Worm (Caenorhabditis elegans) whole organism, L4 larva: Measurements from ENCODE around the gene rei-1.
A peak's percentile ranks its signal among the peaks of the same experiment; 100 is the strongest.

Experiments used
- D1046.2 ChIP-seq: fragments of 200-800 bp; sonication (Bioruptor generic); IDR thresholded peaks from 2 replicates; pipeline ENCODE4 v1.3.6; 2022; ENCODE audit warnings: missing genetic modification characterization, missing compliant biosample characterization
- F26F4.8 ChIP-seq: fragments of 200-800 bp; sonication (Bioruptor generic); conservative IDR thresholded peaks from 2 replicates; pipeline ENCODE4 v1.3.6; 2022; ENCODE audit warnings: missing genetic modification characterization, missing compliant biosample characterization
- F49E8.2 ChIP-seq: sonication (generic microtip); optimal IDR thresholded peaks from 2 replicates; lab custom pipeline; 2016; ENCODE audit warnings: missing compliant biosample characterization, mild to moderate bottlenecking, missing genetic modification characterization, borderline replicate concordance
- R02D3.7 ChIP-seq: fragments of 150-350 bp; sonication (generic microtip); optimal IDR thresholded peaks from 3 replicates; lab custom pipeline; 2014; ENCODE audit warnings: missing biosample characterization, missing genetic modification characterization
- Y48G9A.11 ChIP-seq: fragments of 200-800 bp; sonication (Bioruptor generic); IDR thresholded peaks from 2 replicates; pipeline ENCODE4 v1.3.6; 2022; ENCODE audit warnings: missing genetic modification reagents, missing genetic modification characterization, missing compliant biosample characterization
- aly-2 ChIP-seq: sonication (generic microtip); optimal IDR thresholded peaks from 2 replicates; lab custom pipeline; 2018; ENCODE audit warnings: missing biosample characterization, missing genetic modification characterization
- ceh-20 ChIP-seq: fragments of 200-800 bp; sonication (Bioruptor generic); IDR thresholded peaks from 2 replicates; pipeline ENCODE4 v1.3.6; 2022; ENCODE audit warnings: missing genetic modification reagents, missing genetic modification characterization, missing compliant biosample characterization
- ceh-44 ChIP-seq: fragments of 200-800 bp; sonication (Bioruptor generic); IDR thresholded peaks from 2 replicates; pipeline ENCODE4 v1.3.6; 2022; ENCODE audit warnings: missing genetic modification reagents, missing genetic modification characterization, missing compliant biosample characterization
- cey-2 ChIP-seq: sonication (generic microtip); optimal IDR thresholded peaks from 3 replicates; lab custom pipeline; 2017; ENCODE audit warnings: missing genetic modification characterization, mild to moderate bottlenecking, missing compliant biosample characterization, antibody characterized with exemption, borderline replicate concordance; ENCODE audit not compliant: insufficient read depth
- daf-19 ChIP-seq: fragments of 200-800 bp; sonication (Bioruptor generic); conservative IDR thresholded peaks from 2 replicates; pipeline ENCODE4 v1.3.6; 2022; ENCODE audit warnings: missing genetic modification characterization, missing compliant biosample characterization
- daf-8 ChIP-seq: fragments of 200-800 bp; sonication (Bioruptor generic); IDR thresholded peaks from 2 replicates; pipeline ENCODE4 v1.3.6; 2022; ENCODE audit warnings: missing genetic modification characterization, missing compliant biosample characterization
- dmd-6 ChIP-seq: fragments of 200-800 bp; sonication (Bioruptor generic); IDR thresholded peaks from 2 replicates; pipeline ENCODE4 v1.3.6; 2022; ENCODE audit warnings: missing genetic modification reagents, missing genetic modification characterization, missing compliant biosample characterization
- dmd-8 ChIP-seq: fragments of 200-800 bp; sonication (Bioruptor generic); IDR thresholded peaks from 2 replicates; pipeline ENCODE4 v1.3.6; 2022; ENCODE audit warnings: missing genetic modification characterization, missing compliant biosample characterization
- dpl-1 ChIP-seq: fragments of 150-350 bp; optimal IDR thresholded peaks from 2 replicates; lab custom pipeline; 2014; ENCODE audit warnings: missing biosample characterization, missing genetic modification reagents, missing genetic modification characterization
- egl-27 ChIP-seq: sonication (generic microtip); optimal IDR thresholded peaks from 3 replicates; lab custom pipeline; 2017; ENCODE audit warnings: missing biosample characterization, missing genetic modification reagents, missing genetic modification characterization
- egl-43 ChIP-seq: fragments of 200-800 bp; sonication (Bioruptor generic); IDR thresholded peaks from 2 replicates; pipeline ENCODE4 v1.3.6; 2022; ENCODE audit warnings: missing genetic modification reagents, missing genetic modification characterization, missing compliant biosample characterization
- hlh-11 ChIP-seq: fragments of 200-800 bp; sonication (Bioruptor generic); optimal IDR thresholded peaks from 2 replicates; lab custom pipeline; 2018; ENCODE audit warnings: mild to moderate bottlenecking, missing genetic modification characterization, missing compliant biosample characterization
- hmg-1.1 ChIP-seq: fragments of 200-800 bp; sonication (Bioruptor generic); IDR thresholded peaks from 2 replicates; pipeline ENCODE4 v1.3.6; 2022; ENCODE audit warnings: missing genetic modification reagents, missing genetic modification characterization, missing compliant biosample characterization
- lim-7 ChIP-seq: fragments of 200-800 bp; sonication (Bioruptor generic); IDR thresholded peaks from 2 replicates; pipeline ENCODE4 v1.3.6; 2022; ENCODE audit warnings: missing genetic modification characterization, missing compliant biosample characterization
- lin-15B ChIP-seq: fragments of 150-350 bp; sonication (generic microtip); optimal IDR thresholded peaks from 3 replicates; lab custom pipeline; 2014; ENCODE audit warnings: missing biosample characterization, missing genetic modification characterization
- lin-38 ChIP-seq: fragments of 200-800 bp; sonication (Bioruptor generic); IDR thresholded peaks from 2 replicates; pipeline ENCODE4 v1.3.6; 2022; ENCODE audit warnings: missing genetic modification reagents, missing genetic modification characterization, missing compliant biosample characterization
- lsy-2 ChIP-seq, 2 experiments: fragments of 150-350 bp in 1 of 2; sonication (generic microtip) in 1 of 2; optimal IDR thresholded peaks; 2 replicates each; lab custom pipeline; 2014 to 2017; ENCODE audit warnings: missing biosample characterization in 2 of 2, missing genetic modification characterization in 2 of 2
- madf-5 ChIP-seq, 2 experiments: fragments of 200-800 bp; sonication (Bioruptor generic); IDR thresholded peaks; 2 replicates each; pipeline ENCODE4 v1.3.6; 2022; ENCODE audit warnings: missing compliant biosample characterization in 2 of 2, missing genetic modification characterization in 2 of 2
- madf-9 ChIP-seq: fragments of 200-800 bp; sonication (Bioruptor generic); conservative IDR thresholded peaks from 2 replicates; pipeline ENCODE4 v1.3.6; 2022; ENCODE audit warnings: missing genetic modification reagents, missing genetic modification characterization, missing compliant biosample characterization
- mdl-1 ChIP-seq, 2 experiments: fragments of 150-350 bp in 1 of 2; sonication (generic microtip) in 1 of 2; optimal IDR thresholded peaks; 2 replicates each; lab custom pipeline; 2014 to 2017; ENCODE audit warnings: missing biosample characterization in 2 of 2, missing genetic modification characterization in 2 of 2
- mdt-29 ChIP-seq: fragments of 200-800 bp; sonication (Bioruptor generic); IDR thresholded peaks from 2 replicates; pipeline ENCODE4 v1.3.6; 2022; ENCODE audit warnings: missing genetic modification reagents, missing genetic modification characterization, missing compliant biosample characterization
- mep-1 ChIP-seq: fragments of 150-350 bp; sonication (generic microtip); optimal IDR thresholded peaks from 3 replicates; lab custom pipeline; 2014; ENCODE audit warnings: missing biosample characterization, missing genetic modification characterization
- mes-2 ChIP-seq: sonication (generic microtip); optimal IDR thresholded peaks from 2 replicates; lab custom pipeline; 2016; ENCODE audit warnings: missing genotype, mild to moderate bottlenecking, missing genetic modification characterization, missing compliant biosample characterization; ENCODE audit not compliant: poor library complexity, severe bottlenecking
- nhr-48 ChIP-seq: sonication (generic microtip); optimal IDR thresholded peaks from 2 replicates; lab custom pipeline; 2016; ENCODE audit warnings: mild to moderate bottlenecking, missing genetic modification characterization, missing compliant biosample characterization
- nhr-6 ChIP-seq: fragments of 150-350 bp; optimal IDR thresholded peaks from 2 replicates; lab custom pipeline; 2014; ENCODE audit warnings: missing biosample characterization, missing genetic modification characterization
- rbr-2 ChIP-seq: sonication (generic microtip); optimal IDR thresholded peaks from 2 replicates; lab custom pipeline; 2016; ENCODE audit warnings: missing genotype, missing genetic modification characterization, missing compliant biosample characterization
- sdz-12 ChIP-seq: fragments of 200-800 bp; sonication (Bioruptor generic); optimal IDR thresholded peaks from 2 replicates; lab custom pipeline; 2018; ENCODE audit warnings: mild to moderate bottlenecking, missing genetic modification characterization, missing compliant biosample characterization
- set-16 ChIP-seq: fragments of 200-800 bp; sonication (Bioruptor generic); IDR thresholded peaks from 2 replicates; pipeline ENCODE4 v1.3.6; 2022; ENCODE audit warnings: missing genetic modification reagents, missing genetic modification characterization, missing compliant biosample characterization
- skn-1 ChIP-seq: fragments of 150-350 bp; optimal IDR thresholded peaks from 2 replicates; lab custom pipeline; 2014; ENCODE audit warnings: missing biosample characterization, missing genetic modification characterization
- snpc-1.2 ChIP-seq: fragments of 200-800 bp; sonication (Bioruptor generic); IDR thresholded peaks from 2 replicates; pipeline ENCODE4 v1.3.6; 2022; ENCODE audit warnings: missing genetic modification reagents, missing genetic modification characterization, missing compliant biosample characterization
- spr-3 ChIP-seq: fragments of 200-800 bp; sonication (Bioruptor generic); optimal IDR thresholded peaks from 2 replicates; lab custom pipeline; 2018; ENCODE audit warnings: mild to moderate bottlenecking, missing genetic modification characterization, missing compliant biosample characterization
- unc-62 ChIP-seq, 3 experiments: fragments of 150-350 bp in 1 of 3; sonication (generic microtip); optimal IDR thresholded peaks in 2 of 3; peaks in 1 of 3; 1 replicate in 1 of 3; 2 replicates in 2 of 3; lab custom pipeline; 2014 to 2017; ENCODE audit warnings: missing biosample characterization in 3 of 3, missing genetic modification characterization in 3 of 3, missing genetic modification reagents in 3 of 3, missing genotype in 1 of 3
- zfp-2 ChIP-seq: sonication (generic microtip); optimal IDR thresholded peaks from 2 replicates; lab custom pipeline; 2016; ENCODE audit warnings: mild to moderate bottlenecking, missing genetic modification characterization, missing compliant biosample characterization
- zfp-3 ChIP-seq: fragments of 200-800 bp; sonication (Bioruptor generic); conservative IDR thresholded peaks from 2 replicates; pipeline ENCODE4 v1.3.6; 2022; ENCODE audit warnings: missing genetic modification reagents, missing genetic modification characterization, missing compliant biosample characterization
- zip-11 ChIP-seq: fragments of 200-800 bp; sonication (Bioruptor generic); IDR thresholded peaks from 2 replicates; pipeline ENCODE4 v1.3.6; 2022; ENCODE audit warnings: missing genetic modification characterization, missing compliant biosample characterization
- ztf-7 ChIP-seq: fragments of 150-350 bp; optimal IDR thresholded peaks from 2 replicates; lab custom pipeline; 2014; ENCODE audit warnings: missing biosample characterization, missing genetic modification characterization

Gene rei-1

ce11 chrIII:4063724-4064123, 34.3 kb downstream of the rei-1 start (continued):
- TF ChIP-seq sdz-12 (GFP tag; lab: Kevin White, UChicago) = no peak

ce11 chrIII:4060856-4061383, 37.1 kb downstream of the rei-1 start:
- TF ChIP-seq egl-43 (0 out of 2 replicates have a peak, but pooled peaks have one; percentile 34), dmd-8 (GFP tag; lab: Robert Waterston, UW) (0 out of 2 replicates have a peak, but pooled peaks have one; percentile 63), set-16 (GFP tag; lab: Robert Waterston, UW) (peak; percentile 52), lin-38 (GFP tag; lab: Robert Waterston, UW) (peak; percentile 39), lim-7 (peak; percentile 61; the same call in 1 of the 2 replicates), Y48G9A.11 (peak; percentile 40; the same call in 1 of the 2 replicates)

- TF ChIP-seq cey-2 (no peak), D1046.2 (GFP tag; lab: Robert Waterston, UW) (no peak), lsy-2 (tag; optimal IDR thresholded peaks at IDR 0.05; lab: Kevin White, UChicago) (no peak), mep-1 (tag; lab: Kevin White, UChicago) (no peak), hmg-1.1 (no peak)
- TF ChIP-seq, all 104 proteins: peak for 0
These were observed 38.0 kb downstream of the rei-1 start, which contains the start of gene his-70 for ce11 chrIII:4060019-4060418. TSS of gene his-70 (minus strand) at chrIII:4060119.

ce11 chrIII:4058643-4059042, 39.3 kb downstream of the rei-1 start, which contains the start of gene his-69:
TSS of gene his-69 (minus strand) at chrIII:4058743.
- TF ChIP-seq lin-15B (tag; lab: Kevin White, UChicago) = no peak
- TF ChIP-seq mdt-29 = no peak
- TF ChIP-seq dmd-6 (GFP tag; lab: Robert Waterston, UW) = no peak
- TF ChIP-seq madf-9 (GFP tag; lab: Robert Waterston, UW) = 0 out of 2 replicates have a peak, but pooled peaks have one; percentile 17

ce11 chrIII:4057894-4058293, 40.1 kb downstream of the rei-1 start, which contains the start of gene rcq-5:
TSS of gene rcq-5 (minus strand) at chrIII:4057976.
- TF ChIP-seq unc-62 (GFP tag; optimal IDR thresholded peaks at IDR 0.05 in 1 of 2; lab: Kevin White, UChicago) (peak in 1 of 2 experiments; percentile 14), unc-62 (tag; optimal IDR thresholded peaks at IDR 0.05; lab: Kevin White, UChicago) (no peak), mes-2 (tag; lab: Kevin White, UChicago) (peak; percentile 49), ceh-44 (no peak), nhr-6 (tag; lab: Kevin White, UChicago) (peak; percentile 26), lin-38 (GFP tag; lab: Robert Waterston, UW) (peak; percentile 88), dpl-1 (peak; percentile 80), lsy-2 (tag; optimal IDR thresholded peaks at IDR 0.05; lab: Kevin White, UChicago) (peak in 1 of 2 experiments; percentile 53), daf-19 (GFP tag; lab: Robert Waterston, UW) (no peak), hlh-11 (tag; lab: Kevin White, UChicago) (no peak), ztf-7 (no peak)

ce11 chrIII:4049150-4049549, 48.8 kb downstream of the rei-1 start:
- TF ChIP-seq aly-2 (tag; lab: Kevin White, UChicago) (no peak), zip-11 (GFP tag; lab: Robert Waterston, UW) (no peak), zfp-3 (no peak), nhr-48 (no peak), spr-3 (no peak), skn-1 (tag; lab: Kevin White, UChicago) (no peak), F26F4.8 (GFP tag; lab: Robert Waterston, UW) (no peak), zfp-2 (tag; lab: Kevin White, UChicago) (no peak), egl-27 (tag; lab: Kevin White, UChicago) (no peak), madf-5 (GFP tag; IDR thresholded peaks at IDR 0.05; lab: Robert Waterston, UW) (no peak), rbr-2 (tag; lab: Kevin White, UChicago) (no peak), mdl-1 (tag; optimal IDR thresholded peaks at IDR 0.05; lab: Kevin White, UChicago) (no peak), snpc-1.2 (GFP tag; lab: Robert Waterston, UW) (no peak), lin-15B (tag; lab: Kevin White, UChicago) (no peak), ceh-20 (GFP tag; lab: Robert Waterston, UW) (no peak), R02D3.7 (no peak), daf-8 (GFP tag; lab: Robert Waterston, UW) (no peak), F49E8.2 (tag; lab: Kevin White, UChicago) (no peak), ztf-7 (no peak)
